Worm (Caenorhabditis elegans) whole organism, L3 larva: ENCODE results near the gene K01D12.5.

Experiments used
- ZK546.5 ChIP-seq: sonication (generic microtip); optimal IDR thresholded peaks from 2 replicates; lab custom pipeline; 2017; ENCODE audit warnings: missing biosample characterization, missing genetic modification characterization
- ama-1 ChIP-seq: fragments of 150-350 bp; optimal IDR thresholded peaks from 2 replicates; lab custom pipeline; 2018
- mdl-1 ChIP-seq: fragments of 150-350 bp; optimal IDR thresholded peaks from 2 replicates; lab custom pipeline; 2014; ENCODE audit warnings: missing biosample characterization, missing genetic modification characterization
- unc-62 ChIP-seq: fragments of 150-350 bp; sonication (generic microtip); optimal IDR thresholded peaks from 4 replicates; lab custom pipeline; 2014; ENCODE audit warnings: missing biosample characterization, missing genetic modification reagents, missing genetic modification characterization
- zag-1 ChIP-seq: fragments of 150-350 bp; optimal IDR thresholded peaks from 2 replicates; lab custom pipeline; 2014; ENCODE audit warnings: missing biosample characterization, missing genetic modification characterization

ce11 chrV:12415656-12416055 is 18.0 kb downstream of the K01D12.5 start, which contains the start of gene cdr-2:
- no peak for TF ChIP-seq unc-62
- TF ChIP-seq zag-1 (tag; lab: Kevin White, UChicago) = no peak
- TF ChIP-seq ZK546.5 = no peak
- no peak for TF ChIP-seq ama-1 (lab: Kevin White, UChicago)
- TF ChIP-seq mdl-1 (tag; lab: Kevin White, UChicago) = no peak
